Fruit fly (Drosophila melanogaster) whole organism, embryonic: ENCODE measurements around the gene CG2961.

Experiments used
- Atf3 ChIP-seq: fragments of 200-800 bp; sonication (Bioruptor generic); optimal IDR thresholded peaks from 3 replicates; lab custom pipeline; 2016; ENCODE audit warnings: missing biosample characterization, missing genetic modification characterization
- B-H2 ChIP-seq: fragments of 200-800 bp; sonication (Bioruptor generic); optimal IDR thresholded peaks from 2 replicates; lab custom pipeline; 2018; ENCODE audit warnings: missing biosample characterization, mild to moderate bottlenecking, missing genetic modification characterization
- BtbVII ChIP-seq: fragments of 200-800 bp; sonication (Bioruptor generic); optimal IDR thresholded peaks from 3 replicates; lab custom pipeline; 2017; ENCODE audit warnings: missing biosample characterization, mild to moderate bottlenecking, missing genetic modification characterization
- CG10959 ChIP-seq: fragments of 200-800 bp; sonication (Bioruptor generic); IDR thresholded peaks from 2 replicates; pipeline ENCODE4 v1.3.6; 2022; ENCODE audit warnings: missing biosample characterization, missing genetic modification characterization
- CG12236 ChIP-seq: fragments of 200-800 bp; sonication (Bioruptor generic); optimal IDR thresholded peaks from 2 replicates; lab custom pipeline; 2016; ENCODE audit warnings: missing biosample characterization, missing genetic modification characterization
- CG14050 ChIP-seq: fragments of 200-800 bp; sonication (Bioruptor generic); IDR thresholded peaks from 3 replicates; pipeline ENCODE4 v1.3.6; 2022; ENCODE audit warnings: missing biosample characterization, missing genetic modification characterization
- CG15601 ChIP-seq: fragments of 200-800 bp; sonication (Bioruptor generic); optimal IDR thresholded peaks from 3 replicates; lab custom pipeline; 2019; ENCODE audit warnings: missing biosample characterization, mild to moderate bottlenecking, missing genetic modification characterization, moderate library complexity
- CG16863 ChIP-seq: fragments of 200-800 bp; sonication (Bioruptor generic); optimal IDR thresholded peaks from 3 replicates; lab custom pipeline; 2016; ENCODE audit warnings: missing biosample characterization, missing genetic modification characterization
- CG17912 ChIP-seq: fragments of 200-800 bp; sonication (Bioruptor generic); optimal IDR thresholded peaks from 2 replicates; lab custom pipeline; 2018; ENCODE audit warnings: missing biosample characterization, mild to moderate bottlenecking, missing genetic modification characterization
- CG32767 ChIP-seq: fragments of 200-800 bp; sonication (Bioruptor generic); IDR thresholded peaks from 2 replicates; pipeline ENCODE4 v1.3.6; 2022; ENCODE audit warnings: missing biosample characterization, missing genetic modification characterization
- CG3838 ChIP-seq: fragments of 200-800 bp; sonication (Bioruptor generic); optimal IDR thresholded peaks from 3 replicates; lab custom pipeline; 2016; ENCODE audit warnings: missing biosample characterization, missing genetic modification characterization
- CG42726 ChIP-seq: fragments of 200-800 bp; sonication (Bioruptor generic); IDR thresholded peaks from 2 replicates; pipeline ENCODE4 v1.3.6; 2022; ENCODE audit warnings: missing biosample characterization, missing genetic modification characterization; ENCODE audit not compliant: partially characterized antibody
- CG4282 ChIP-seq: fragments of 200-800 bp; sonication (Bioruptor generic); optimal IDR thresholded peaks from 2 replicates; lab custom pipeline; 2016; ENCODE audit warnings: missing biosample characterization, missing genetic modification characterization
- CG4707 ChIP-seq: fragments of 200-800 bp; sonication (Bioruptor generic); optimal IDR thresholded peaks from 2 replicates; lab custom pipeline; 2018; ENCODE audit warnings: missing biosample characterization, mild to moderate bottlenecking, missing genetic modification characterization, moderate library complexity
- CG5953 ChIP-seq: fragments of 200-800 bp; sonication (Bioruptor generic); IDR thresholded peaks from 2 replicates; pipeline ENCODE4 v1.3.6; 2022; ENCODE audit warnings: missing biosample characterization, missing genetic modification characterization
- CG7372 ChIP-seq: fragments of 200-800 bp; sonication (Bioruptor generic); IDR thresholded peaks from 2 replicates; pipeline ENCODE4 v1.3.6; 2022; ENCODE audit warnings: missing biosample characterization, missing genetic modification characterization
- CG7745 ChIP-seq: fragments of 200-800 bp; sonication (Bioruptor generic); optimal IDR thresholded peaks from 2 replicates; lab custom pipeline; 2018; ENCODE audit warnings: missing biosample characterization, mild to moderate bottlenecking, missing genetic modification characterization, moderate library complexity
- CG7987 ChIP-seq: fragments of 200-800 bp; sonication (Bioruptor generic); optimal IDR thresholded peaks from 2 replicates; lab custom pipeline; 2018; ENCODE audit warnings: missing biosample characterization, mild to moderate bottlenecking, missing genetic modification characterization, moderate library complexity
- CG9609 ChIP-seq: fragments of 200-800 bp; sonication (Bioruptor generic); optimal IDR thresholded peaks from 3 replicates; lab custom pipeline; 2016; ENCODE audit warnings: missing biosample characterization, missing genetic modification characterization
- Dip3 ChIP-seq: fragments of 200-800 bp; sonication (Bioruptor generic); optimal IDR thresholded peaks from 3 replicates; lab custom pipeline; 2016; ENCODE audit warnings: missing biosample characterization, missing genetic modification characterization
- HLH3B ChIP-seq: fragments of 200-800 bp; sonication (Bioruptor generic); IDR thresholded peaks from 2 replicates; pipeline ENCODE4 v1.3.6; 2022; ENCODE audit warnings: missing biosample characterization, missing genetic modification characterization
- HmgD ChIP-seq: fragments of 200-800 bp; sonication (Bioruptor generic); optimal IDR thresholded peaks from 3 replicates; lab custom pipeline; 2016; ENCODE audit warnings: missing biosample characterization, missing genetic modification characterization
- Hr51 ChIP-seq, 2 experiments: fragments of 200-800 bp; sonication (Bioruptor generic); optimal IDR thresholded peaks; 2 replicates in 1 of 2; 3 replicates in 1 of 2; lab custom pipeline; 2016 to 2018; ENCODE audit warnings: missing biosample characterization in 2 of 2, missing genetic modification characterization in 2 of 2, mild to moderate bottlenecking in 1 of 2, moderate library complexity in 1 of 2
- Trl ChIP-seq, 3 experiments: fragments of >200 bp in 2 of 3; fragments of 200-800 bp in 1 of 3; sonication (Bioruptor generic) in 1 of 3; optimal IDR thresholded peaks; 2 replicates in 1 of 3; 3 replicates in 2 of 3; lab custom pipeline; 2016 to 2017; ENCODE audit warnings: missing biosample characterization in 1 of 3, missing genetic modification characterization in 1 of 3
- ab ChIP-seq: fragments of 200-800 bp; sonication (Bioruptor generic); optimal IDR thresholded peaks from 2 replicates; lab custom pipeline; 2016; ENCODE audit warnings: missing biosample characterization, missing genetic modification characterization
- ase ChIP-seq: fragments of 200-800 bp; sonication (Bioruptor generic); IDR thresholded peaks from 3 replicates; pipeline ENCODE4 v1.3.6; 2022; ENCODE audit warnings: missing biosample characterization, missing genetic modification characterization
- bsh ChIP-seq, 2 experiments: fragments of 200-800 bp; sonication (Bioruptor generic); optimal IDR thresholded peaks; 2 replicates each; lab custom pipeline; 2017 to 2018; ENCODE audit warnings: mild to moderate bottlenecking in 2 of 2, missing biosample characterization in 2 of 2, missing genetic modification characterization in 2 of 2, moderate library complexity in 1 of 2
- croc ChIP-seq: fragments of 200-800 bp; sonication (Bioruptor generic); conservative IDR thresholded peaks from 3 replicates; pipeline ENCODE4 v1.3.6; 2022; ENCODE audit warnings: missing biosample characterization, missing genetic modification characterization
- dimm ChIP-seq: fragments of 200-800 bp; sonication (Bioruptor generic); IDR thresholded peaks from 2 replicates; pipeline ENCODE4 v1.3.6; 2022; ENCODE audit warnings: missing biosample characterization, missing genetic modification characterization
- ewg ChIP-seq: fragments of 200-800 bp; sonication (Bioruptor generic); optimal IDR thresholded peaks from 3 replicates; lab custom pipeline; 2017; ENCODE audit warnings: mild to moderate bottlenecking, missing biosample characterization, missing genetic modification reagents, missing genetic modification characterization
- exex ChIP-seq: fragments of 200-800 bp; sonication (Bioruptor generic); optimal IDR thresholded peaks from 4 replicates; lab custom pipeline; 2018; ENCODE audit warnings: missing biosample characterization, mild to moderate bottlenecking, missing genetic modification characterization, moderate library complexity
- ind ChIP-seq: fragments of 200-800 bp; sonication (Bioruptor generic); optimal IDR thresholded peaks from 3 replicates; lab custom pipeline; 2016; ENCODE audit warnings: missing biosample characterization, missing genetic modification characterization
- ken ChIP-seq: fragments of 200-800 bp; sonication (Bioruptor generic); IDR thresholded peaks from 3 replicates; pipeline ENCODE4 v1.3.6; 2022; ENCODE audit warnings: missing biosample characterization, missing genetic modification characterization
- lilli ChIP-seq: fragments of 200-800 bp; sonication (Bioruptor generic); optimal IDR thresholded peaks from 3 replicates; lab custom pipeline; 2016; ENCODE audit warnings: missing biosample characterization, missing genetic modification characterization
- lmd ChIP-seq: fragments of 200-800 bp; sonication (Bioruptor generic); IDR thresholded peaks from 2 replicates; pipeline ENCODE4 v1.3.6; 2022; ENCODE audit warnings: missing biosample characterization, missing genetic modification characterization
- mld ChIP-seq: fragments of 200-800 bp; sonication (Bioruptor generic); IDR thresholded peaks from 3 replicates; pipeline ENCODE4 v1.3.6; 2022; ENCODE audit warnings: missing biosample characterization, missing genetic modification characterization; ENCODE audit not compliant: partially characterized antibody
- nom ChIP-seq: fragments of 200-800 bp; sonication (Bioruptor generic); optimal IDR thresholded peaks from 2 replicates; lab custom pipeline; 2017; ENCODE audit warnings: missing biosample characterization, missing genetic modification characterization, mild to moderate bottlenecking, moderate library complexity, missing genetic modification reagents
- onecut ChIP-seq: fragments of 200-800 bp; sonication (Bioruptor generic); IDR thresholded peaks from 2 replicates; pipeline ENCODE4 v1.3.6; 2022; ENCODE audit warnings: missing biosample characterization, missing genetic modification characterization
- pb ChIP-seq: fragments of 200-800 bp; sonication (Bioruptor generic); optimal IDR thresholded peaks from 3 replicates; lab custom pipeline; 2016; ENCODE audit warnings: missing biosample characterization, missing genetic modification characterization
- phol ChIP-seq: fragments of 200-800 bp; sonication (Bioruptor generic); optimal IDR thresholded peaks from 3 replicates; lab custom pipeline; 2018; ENCODE audit warnings: missing biosample characterization, mild to moderate bottlenecking, missing genetic modification characterization, moderate library complexity
- pnt ChIP-seq: fragments of 200-800 bp; sonication (Bioruptor generic); optimal IDR thresholded peaks from 3 replicates; lab custom pipeline; 2016; ENCODE audit warnings: missing biosample characterization, missing genetic modification characterization
- pzg ChIP-seq: fragments of 200-800 bp; sonication (Bioruptor generic); optimal IDR thresholded peaks from 3 replicates; lab custom pipeline; 2018; ENCODE audit warnings: missing biosample characterization, mild to moderate bottlenecking, missing genetic modification characterization, moderate library complexity
- stwl ChIP-seq: fragments of 200-800 bp; sonication (Bioruptor generic); optimal IDR thresholded peaks from 3 replicates; lab custom pipeline; 2018; ENCODE audit warnings: missing biosample characterization, mild to moderate bottlenecking, missing genetic modification characterization, moderate library complexity
- trh ChIP-seq: fragments of 200-800 bp; sonication (Bioruptor generic); optimal IDR thresholded peaks from 2 replicates; lab custom pipeline; 2016; ENCODE audit warnings: missing biosample characterization, missing genetic modification characterization
- ttk ChIP-seq: fragments of 200-800 bp; sonication (Bioruptor generic); IDR thresholded peaks from 2 replicates; pipeline ENCODE4 v2.1.2; 2022; ENCODE audit warnings: missing biosample characterization, missing genetic modification characterization
- twi ChIP-seq: fragments of 200-800 bp; optimal IDR thresholded peaks from 2 replicates; lab custom pipeline; 2019; ENCODE audit warnings: missing biosample characterization, mild to moderate bottlenecking, missing genetic modification characterization, moderate library complexity

CG2961 gene

dm6 chrX:10233065-10233464, at the start of gene CG2961 (continued):
- no peak for TF ChIP-seq twi (tag; lab: Kevin White, UChicago)
- TF ChIP-seq Hr51 (GFP tag; optimal IDR thresholded peaks at IDR 0.05; lab: Kevin White, UChicago) = peak in 1 of 2 experiments; percentile 77
- TF ChIP-seq CG4707 (GFP tag; lab: Kevin White, UChicago) = no peak
- TF ChIP-seq CG16863 = no peak
- TF ChIP-seq lmd (GFP tag; lab: Robert Waterston, UW) = peak; percentile 14; the same call in 1 of the 2 replicates
- no peak for TF ChIP-seq ken (GFP tag; lab: Robert Waterston, UW)
- no peak for TF ChIP-seq CG7987
- no peak for TF ChIP-seq trh (GFP tag; lab: Kevin White, UChicago)
- no peak for TF ChIP-seq CG3838 (GFP tag; lab: Kevin White, UChicago)
- 0 out of 2 replicates have a peak, but pooled peaks have one; percentile 22 for TF ChIP-seq HLH3B (GFP tag; lab: Robert Waterston, UW)
- no peak for TF ChIP-seq CG7372 (GFP tag; lab: Robert Waterston, UW)

- TF ChIP-seq nom (GFP tag; lab: Kevin White, UChicago) (peak; percentile 94), Trl (optimal IDR thresholded peaks at IDR 0.05; lab: Kevin White, UChicago) (peak in 1 of 2 experiments; percentile 8), Trl (GFP tag; optimal IDR thresholded peaks at IDR 0.05; lab: Kevin White, UChicago) (no peak), bsh (GFP tag; optimal IDR thresholded peaks at IDR 0.05; lab: Kevin White, UChicago) (peak in 1 of 2 experiments; percentile 54), CG4282 (GFP tag; lab: Kevin White, UChicago) (no peak)
Measured at dm6 chrX:10266018-10266384, 33.1 kb upstream of the CG2961 start.

dm6 chrX:10265213-10266017, 32.5 kb upstream of the CG2961 start, which contains the start of gene CG12643:
Gene CG12643, minus strand, starts transcription at chrX:10265263.
- TF ChIP-seq onecut (GFP tag; lab: Robert Waterston, UW) (peak; percentile 60), CG5953 (GFP tag; lab: Robert Waterston, UW) (peak; percentile 95), CG9609 (GFP tag; lab: Kevin White, UChicago) (peak; percentile 96), CG17912 (peak; percentile 48), CG32767 (GFP tag; lab: Robert Waterston, UW) (peak; percentile 86; the same call in 1 of the 2 replicates), dimm (GFP tag; lab: Robert Waterston, UW) (peak; percentile 83), croc (GFP tag; lab: Robert Waterston, UW) (peak; percentile 84), lilli (GFP tag; lab: Kevin White, UChicago) (peak; percentile 88), CG10959 (peak; percentile 85), mld (GFP tag; lab: Robert Waterston, UW) (no peak), CG42726 (GFP tag; lab: Robert Waterston, UW) (no peak), pb (GFP tag; lab: Kevin White, UChicago) (peak; percentile 94), pnt (GFP tag; lab: Kevin White, UChicago) (peak; percentile 93), Atf3 (GFP tag; lab: Kevin White, UChicago) (peak; percentile 89), CG7745 (tag; lab: Kevin White, UChicago) (no peak), pzg (GFP tag; lab: Kevin White, UChicago) (peak; percentile 5), ase (peak; percentile 86), B-H2 (GFP tag; lab: Kevin White, UChicago) (peak; percentile 70), CG15601 (peak; percentile 72), ttk (GFP tag; lab: Robert Waterston, UW) (peak; percentile 92), HmgD (peak; percentile 94), ewg (GFP tag; lab: Kevin White, UChicago) (peak; percentile 88), CG14050 (GFP tag; lab: Robert Waterston, UW) (peak; percentile 89), phol (tag; lab: Kevin White, UChicago) (peak; percentile 81), stwl (tag; lab: Kevin White, UChicago) (no peak), ab (GFP tag; lab: Kevin White, UChicago) (peak; percentile 89), exex (tag; lab: Kevin White, UChicago) (peak; percentile 49), Dip3 (peak; percentile 87), ind (peak; percentile 94), BtbVII (GFP tag; lab: Kevin White, UChicago) (peak; percentile 75), CG12236 (GFP tag; lab: Kevin White, UChicago) (peak; percentile 91)
